Worm (Caenorhabditis elegans): ENCODE data around the gene droe-4.

DNA sequence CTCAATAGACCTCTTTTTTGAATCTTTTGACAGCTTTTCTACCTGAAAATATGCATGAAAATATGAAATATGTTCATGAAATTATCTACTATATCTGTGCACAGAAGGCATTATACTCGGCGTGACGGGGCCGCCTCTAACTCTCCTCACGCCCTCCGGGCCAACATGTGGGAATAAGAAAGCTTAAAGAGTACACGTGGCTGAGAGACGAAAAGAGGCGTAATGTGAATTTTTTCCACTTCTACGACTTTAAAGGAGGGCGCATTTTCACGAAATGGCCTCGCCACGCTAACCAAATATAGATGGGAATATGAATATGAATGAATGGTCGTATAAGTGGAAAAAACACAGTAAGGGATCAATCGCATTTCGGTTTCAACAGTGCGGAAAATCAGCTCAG lies 34.8 kb upstream of the droe-4 start:
- TF ChIP-seq him-1 (tag; optimal IDR thresholded peaks at IDR 0.05) = no peak
- no peak for TF ChIP-seq W03F9.2 (tag; optimal IDR thresholded peaks at IDR 0.05)
